Fruit fly (Drosophila melanogaster) whole organism, embryonic: ENCODE data around the gene Nak.
A peak's percentile ranks its signal among the peaks of the same experiment; 100 is the strongest.

Experiments
- Ada2b ChIP-seq: fragments of 200-800 bp; sonication (Bioruptor generic); IDR thresholded peaks from 2 replicates; pipeline ENCODE4 v1.3.6; 2022; ENCODE audit warnings: missing biosample characterization, missing genetic modification characterization
- Asciz ChIP-seq: fragments of 200-800 bp; sonication (Bioruptor generic); optimal IDR thresholded peaks from 2 replicates; lab custom pipeline; 2017; ENCODE audit warnings: missing biosample characterization, mild to moderate bottlenecking, missing genetic modification characterization, missing genetic modification reagents
- Awh ChIP-seq: fragments of 200-800 bp; sonication (Bioruptor generic); IDR thresholded peaks from 2 replicates; pipeline ENCODE4, ENCODE4 v1.3.6; 2022; ENCODE audit warnings: missing biosample characterization, missing genetic modification characterization
- B-H2 ChIP-seq: fragments of 200-800 bp; sonication (Bioruptor generic); optimal IDR thresholded peaks from 2 replicates; lab custom pipeline; 2018; ENCODE audit warnings: missing biosample characterization, mild to moderate bottlenecking, missing genetic modification characterization
- CG10565 ChIP-seq: fragments of 200-800 bp; sonication (Bioruptor generic); optimal IDR thresholded peaks from 3 replicates; lab custom pipeline; 2016; ENCODE audit warnings: missing biosample characterization, mild to moderate bottlenecking, missing genetic modification characterization
- CG10654 ChIP-seq: fragments of 200-800 bp; sonication (Bioruptor generic); optimal IDR thresholded peaks from 2 replicates; lab custom pipeline; 2016; ENCODE audit warnings: missing biosample characterization, missing genetic modification characterization
- CG11695 ChIP-seq: fragments of 200-800 bp; sonication (Bioruptor generic); IDR thresholded peaks from 3 replicates; pipeline ENCODE4 v1.3.6; 2022; ENCODE audit warnings: missing biosample characterization, missing genetic modification characterization
- CG12219 ChIP-seq: fragments of 200-800 bp; sonication (Bioruptor generic); optimal IDR thresholded peaks from 3 replicates; lab custom pipeline; 2018; ENCODE audit warnings: missing biosample characterization, mild to moderate bottlenecking, missing genetic modification characterization
- CG12769 ChIP-seq: fragments of 200-800 bp; sonication (Bioruptor generic); optimal IDR thresholded peaks from 2 replicates; lab custom pipeline; 2019; ENCODE audit warnings: missing biosample characterization, mild to moderate bottlenecking, missing genetic modification characterization, moderate library complexity
- CG13424 ChIP-seq: fragments of 200-800 bp; sonication (Bioruptor generic); optimal IDR thresholded peaks from 2 replicates; lab custom pipeline; 2019; ENCODE audit warnings: missing biosample characterization, mild to moderate bottlenecking, missing genetic modification characterization, moderate library complexity
- CG14014 ChIP-seq: fragments of 200-800 bp; sonication (Bioruptor generic); IDR thresholded peaks from 2 replicates; pipeline ENCODE4 v1.3.6; 2022; ENCODE audit warnings: missing biosample characterization, missing genetic modification characterization
- CG15269 ChIP-seq: fragments of 200-800 bp; sonication (Bioruptor generic); optimal IDR thresholded peaks from 2 replicates; lab custom pipeline; 2018; ENCODE audit warnings: missing biosample characterization, mild to moderate bottlenecking, missing genetic modification characterization, moderate library complexity
- CG18011 ChIP-seq: fragments of 200-800 bp; sonication (Bioruptor generic); optimal IDR thresholded peaks from 2 replicates; lab custom pipeline; 2017; ENCODE audit warnings: missing biosample characterization, missing genetic modification characterization, mild to moderate bottlenecking, moderate library complexity, missing genotype
- CG18262 ChIP-seq: fragments of 200-800 bp; optimal IDR thresholded peaks from 3 replicates; lab custom pipeline; 2019; ENCODE audit warnings: missing biosample characterization, mild to moderate bottlenecking, missing genetic modification characterization, moderate library complexity
- CG3407 ChIP-seq: fragments of 200-800 bp; sonication (Bioruptor generic); optimal IDR thresholded peaks from 2 replicates; lab custom pipeline; 2018; ENCODE audit warnings: missing biosample characterization, mild to moderate bottlenecking, missing genetic modification characterization
- CG34376 ChIP-seq: fragments of 200-800 bp; sonication (Bioruptor generic); optimal IDR thresholded peaks from 2 replicates; lab custom pipeline; 2018; ENCODE audit warnings: missing biosample characterization, mild to moderate bottlenecking, missing genetic modification characterization
- CG4282 ChIP-seq: fragments of 200-800 bp; sonication (Bioruptor generic); optimal IDR thresholded peaks from 2 replicates; lab custom pipeline; 2016; ENCODE audit warnings: missing biosample characterization, missing genetic modification characterization
- CG6254 ChIP-seq: fragments of 200-800 bp; sonication (Bioruptor generic); optimal IDR thresholded peaks from 3 replicates; lab custom pipeline; 2017; ENCODE audit warnings: mild to moderate bottlenecking, missing biosample characterization, missing genetic modification reagents, missing genetic modification characterization
- CG6272 ChIP-seq: fragments of 200-800 bp; sonication (Bioruptor generic); IDR thresholded peaks from 2 replicates; pipeline ENCODE4 v1.3.6; 2022; ENCODE audit warnings: missing biosample characterization, missing genetic modification characterization
- CG6654 ChIP-seq: fragments of 200-800 bp; sonication (Bioruptor generic); optimal IDR thresholded peaks from 2 replicates; lab custom pipeline; 2017; ENCODE audit warnings: missing biosample characterization, mild to moderate bottlenecking, missing genetic modification characterization
- CG6813 ChIP-seq: fragments of 200-800 bp; sonication (Bioruptor generic); optimal IDR thresholded peaks from 2 replicates; lab custom pipeline; 2017; ENCODE audit warnings: missing biosample characterization, missing genetic modification characterization, mild to moderate bottlenecking, moderate library complexity, missing genetic modification reagents
- CG7928 ChIP-seq: fragments of 200-800 bp; sonication (Bioruptor generic); optimal IDR thresholded peaks from 2 replicates; lab custom pipeline; 2017; ENCODE audit warnings: missing biosample characterization, mild to moderate bottlenecking, missing genetic modification characterization
- CG8924 ChIP-seq: fragments of 200-800 bp; optimal IDR thresholded peaks from 3 replicates; lab custom pipeline; 2019; ENCODE audit warnings: missing biosample characterization, mild to moderate bottlenecking, missing genetic modification characterization, moderate library complexity
- CG9215 ChIP-seq: fragments of 200-800 bp; sonication (Bioruptor generic); IDR thresholded peaks from 2 replicates; pipeline ENCODE4 v1.3.6; 2022; ENCODE audit warnings: missing biosample characterization, missing genetic modification characterization
- Chrac-16 ChIP-seq: fragments of 200-800 bp; sonication (Bioruptor generic); optimal IDR thresholded peaks from 3 replicates; lab custom pipeline; 2016; ENCODE audit warnings: missing biosample characterization, missing genetic modification characterization
- D19B ChIP-seq: fragments of 200-800 bp; sonication (Bioruptor generic); optimal IDR thresholded peaks from 2 replicates; lab custom pipeline; 2017; ENCODE audit warnings: missing biosample characterization, mild to moderate bottlenecking, missing genetic modification characterization
- Dad ChIP-seq: fragments of 200-800 bp; sonication (Bioruptor generic); optimal IDR thresholded peaks from 3 replicates; lab custom pipeline; 2016; ENCODE audit warnings: missing biosample characterization, missing genetic modification characterization
- Dbx ChIP-seq: fragments of 200-800 bp; sonication (Bioruptor generic); IDR thresholded peaks from 3 replicates; pipeline ENCODE4 v1.3.6; 2022; ENCODE audit warnings: missing biosample characterization, missing genetic modification characterization
- Dip3 ChIP-seq: fragments of 200-800 bp; sonication (Bioruptor generic); optimal IDR thresholded peaks from 3 replicates; lab custom pipeline; 2016; ENCODE audit warnings: missing biosample characterization, missing genetic modification characterization
- Dref ChIP-seq: fragments of 200-800 bp; sonication (Bioruptor generic); IDR thresholded peaks from 2 replicates; pipeline ENCODE4 v1.3.6; 2022; ENCODE audit warnings: missing biosample characterization, missing genetic modification characterization
- GATAe ChIP-seq: fragments of 200-800 bp; sonication (Bioruptor generic); conservative IDR thresholded peaks from 2 replicates; pipeline ENCODE4 v1.3.6; 2022; ENCODE audit warnings: missing biosample characterization, missing genetic modification characterization
- Hr51 ChIP-seq, 2 experiments: fragments of 200-800 bp; sonication (Bioruptor generic); optimal IDR thresholded peaks; 2 replicates in 1 of 2; 3 replicates in 1 of 2; lab custom pipeline; 2016 to 2018; ENCODE audit warnings: missing biosample characterization in 2 of 2, missing genetic modification characterization in 2 of 2, mild to moderate bottlenecking in 1 of 2, moderate library complexity in 1 of 2
- Lpt ChIP-seq: fragments of >200 bp; optimal IDR thresholded peaks from 2 replicates; lab custom pipeline; 2018; ENCODE audit warnings: missing biosample characterization, missing genetic modification characterization
- Mad ChIP-seq: fragments of 200-800 bp; sonication (Bioruptor generic); optimal IDR thresholded peaks from 2 replicates; lab custom pipeline; 2016; ENCODE audit warnings: missing biosample characterization, missing genetic modification characterization
- Pdp1 ChIP-seq, 2 experiments: fragments of 200-800 bp; sonication (Bioruptor generic); optimal IDR thresholded peaks; 3 replicates each; lab custom pipeline; 2016; ENCODE audit warnings: missing biosample characterization in 2 of 2, missing genetic modification characterization in 2 of 2, mild to moderate bottlenecking in 1 of 2, moderate library complexity in 1 of 2
- Sin3A ChIP-seq: fragments of >200 bp; optimal IDR thresholded peaks from 2 replicates; lab custom pipeline; 2018
- ac ChIP-seq: fragments of 200-800 bp; sonication (Bioruptor generic); optimal IDR thresholded peaks from 3 replicates; lab custom pipeline; 2017; ENCODE audit warnings: missing biosample characterization, mild to moderate bottlenecking, missing genetic modification characterization
- aop ChIP-seq: fragments of 200-800 bp; sonication (Bioruptor generic); IDR thresholded peaks from 2 replicates; pipeline ENCODE4 v1.3.6; 2022; ENCODE audit warnings: missing biosample characterization, missing genetic modification characterization
- corto ChIP-seq: fragments of 200-800 bp; sonication (Bioruptor generic); optimal IDR thresholded peaks from 2 replicates; lab custom pipeline; 2016; ENCODE audit warnings: missing biosample characterization, mild to moderate bottlenecking, missing genetic modification characterization, moderate library complexity
- cwo ChIP-seq: fragments of 200-800 bp; sonication (Bioruptor generic); optimal IDR thresholded peaks from 3 replicates; lab custom pipeline; 2017; ENCODE audit warnings: missing biosample characterization, missing genetic modification characterization, mild to moderate bottlenecking, moderate library complexity, missing genetic modification reagents
- dmrt99B ChIP-seq: fragments of 200-800 bp; sonication (Bioruptor generic); optimal IDR thresholded peaks from 2 replicates; lab custom pipeline; 2018; ENCODE audit warnings: missing biosample characterization, mild to moderate bottlenecking, missing genetic modification characterization, moderate library complexity
- gcm2 ChIP-seq: fragments of 200-800 bp; sonication (Bioruptor generic); optimal IDR thresholded peaks from 2 replicates; lab custom pipeline; 2016; ENCODE audit warnings: missing biosample characterization, missing genetic modification characterization
- inv ChIP-seq: fragments of 200-800 bp; sonication (Bioruptor generic); IDR thresholded peaks from 2 replicates; pipeline ENCODE4 v1.3.6; 2022; ENCODE audit warnings: missing biosample characterization, missing genetic modification characterization; ENCODE audit not compliant: partially characterized antibody
- ken ChIP-seq: fragments of 200-800 bp; sonication (Bioruptor generic); IDR thresholded peaks from 3 replicates; pipeline ENCODE4 v1.3.6; 2022; ENCODE audit warnings: missing biosample characterization, missing genetic modification characterization
- lab ChIP-seq: fragments of 200-800 bp; sonication (Bioruptor generic); optimal IDR thresholded peaks from 3 replicates; lab custom pipeline; 2017; ENCODE audit warnings: missing biosample characterization, missing genetic modification characterization, mild to moderate bottlenecking, moderate library complexity, missing genetic modification reagents
- pho ChIP-seq: fragments of 200-800 bp; sonication (Bioruptor generic); optimal IDR thresholded peaks from 2 replicates; lab custom pipeline; 2016; ENCODE audit warnings: missing biosample characterization, missing genetic modification characterization
- prd ChIP-seq, 3 experiments: fragments of >200 bp in 2 of 3; fragments of 200-800 bp in 1 of 3; sonication (Bioruptor generic) in 1 of 3; optimal IDR thresholded peaks in 2 of 3; IDR thresholded peaks in 1 of 3; 2 replicates in 2 of 3; 3 replicates in 1 of 3; pipeline versions ENCODE4 v1.3.6 to Lab custom; 2017 to 2022; ENCODE audit warnings: missing biosample characterization in 1 of 3, missing genetic modification characterization in 1 of 3
- run ChIP-seq: fragments of 200-800 bp; sonication (Bioruptor generic); optimal IDR thresholded peaks from 3 replicates; lab custom pipeline; 2018; ENCODE audit warnings: missing biosample characterization, mild to moderate bottlenecking, missing genetic modification characterization
- schlank ChIP-seq: fragments of 200-800 bp; sonication (Bioruptor generic); optimal IDR thresholded peaks from 2 replicates; lab custom pipeline; 2018; ENCODE audit warnings: missing biosample characterization, mild to moderate bottlenecking, missing genetic modification characterization
- zen2 ChIP-seq: fragments of 200-800 bp; sonication (Bioruptor generic); IDR thresholded peaks from 3 replicates; pipeline ENCODE4 v1.3.6; 2022; ENCODE audit warnings: missing biosample characterization, missing genetic modification characterization; ENCODE audit not compliant: partially characterized antibody

The Nak gene

DNA sequence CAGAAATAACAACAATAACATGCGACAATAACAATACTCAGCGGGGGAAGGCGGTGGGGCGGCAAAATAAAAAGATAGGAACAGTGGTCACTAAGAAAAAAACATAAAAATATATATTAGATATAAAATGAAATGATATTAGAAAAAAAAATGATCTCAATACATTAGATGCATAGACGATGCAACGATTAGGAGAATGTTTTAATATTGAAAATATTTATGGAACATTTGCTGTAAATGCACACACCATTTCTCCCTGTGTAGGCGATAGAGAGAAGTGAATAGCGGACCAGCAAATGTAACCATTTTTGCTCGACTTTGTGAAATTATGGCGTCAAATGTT lies 2.4 kb downstream of the Nak start (continued):
- TF ChIP-seq B-H2 (GFP tag; lab: Kevin White, UChicago) (peak; percentile 42), Asciz (peak; percentile 13), CG34376 (peak; percentile 68), CG6654 (GFP tag; lab: Kevin White, UChicago) (peak; percentile 30), CG3407 (no peak), run (tag; lab: Kevin White, UChicago) (peak; percentile 47), CG12769 (tag; lab: Kevin White, UChicago) (no peak), CG7928 (GFP tag; lab: Kevin White, UChicago) (peak; percentile 49), ac (GFP tag; lab: Kevin White, UChicago) (no peak), CG9215 (GFP tag; lab: Robert Waterston, UW) (peak; percentile 85), aop (no peak), Awh (GFP tag; lab: Robert Waterston, UW) (peak; percentile 71), Lpt (GFP tag; lab: Kevin White, UChicago) (no peak), Dad (GFP tag; lab: Kevin White, UChicago) (peak; percentile 13), CG13424 (tag; lab: Kevin White, UChicago) (peak; percentile 74), zen2 (GFP tag; lab: Robert Waterston, UW) (no peak), Mad (GFP tag; lab: Kevin White, UChicago) (peak; percentile 16), Hr51 (GFP tag; optimal IDR thresholded peaks at IDR 0.05; lab: Kevin White, UChicago) (peak; percentile 27 to 63), CG10654 (GFP tag; lab: Kevin White, UChicago) (peak; percentile 53), CG4282 (GFP tag; lab: Kevin White, UChicago) (no peak), ken (GFP tag; lab: Robert Waterston, UW) (peak; percentile 65; the same call in 2 of the 3 replicates), CG8924 (tag; lab: Kevin White, UChicago) (peak; percentile 77), CG10565 (GFP tag; lab: Kevin White, UChicago) (no peak), Pdp1 (GFP tag; optimal IDR thresholded peaks at IDR 0.05; lab: Kevin White, UChicago) (peak; percentile 21 to 61), Chrac-16 (GFP tag; lab: Kevin White, UChicago) (peak; percentile 55), cwo (GFP tag; lab: Kevin White, UChicago) (peak; percentile 81), lab (GFP tag; lab: Kevin White, UChicago) (peak; percentile 95), CG6813 (peak; percentile 74), Sin3A (no peak), pho (GFP tag; lab: Kevin White, UChicago) (peak; percentile 73), inv (GFP tag; lab: Robert Waterston, UW) (no peak), CG6272 (peak; percentile 78), CG6254 (GFP tag; lab: Kevin White, UChicago) (peak; percentile 47), gcm2 (GFP tag; lab: Kevin White, UChicago) (peak; percentile 0), CG18011 (GFP tag; lab: Kevin White, UChicago) (peak; percentile 31), dmrt99B (tag; lab: Kevin White, UChicago) (peak; percentile 76), CG12219 (peak; percentile 37), D19B (GFP tag; lab: Kevin White, UChicago) (no peak), CG14014 (GFP tag; lab: Robert Waterston, UW) (peak; percentile 95), prd (optimal IDR thresholded peaks at IDR 0.05; lab: Kevin White, UChicago) (no peak), prd (GFP tag; IDR thresholded peaks at IDR 0.05; lab: Robert Waterston, UW) (peak; percentile 92), corto (GFP tag; lab: Kevin White, UChicago) (peak; percentile 10), Dbx (GFP tag; lab: Robert Waterston, UW) (peak; percentile 97), Ada2b (peak; percentile 91), CG11695 (peak; percentile 94), GATAe (peak; percentile 89), CG18262 (tag; lab: Kevin White, UChicago) (peak; percentile 71), Dip3 (GFP tag; lab: Kevin White, UChicago) (peak; percentile 40), schlank (tag; lab: Kevin White, UChicago) (peak; percentile 49), Dref (peak; percentile 35; the same call in 1 of the 2 replicates), CG15269 (tag; lab: Kevin White, UChicago) (peak; percentile 82)
